Fruit fly (Drosophila melanogaster): ENCODE results near the gene Rab1.

Rab1 gene

dm6 chr3R:21263177-21263576 lies 5.7 kb downstream of the Rab1 start (continued):
- no peak for TF ChIP-seq vnd (GFP tag; IDR thresholded peaks at IDR 0.05; ENCODE audit: partially characterized antibody)
- peak; percentile 43 for TF ChIP-seq CoRest (tag; optimal IDR thresholded peaks at IDR 0.05)
- TF ChIP-seq luna (GFP tag; optimal IDR thresholded peaks at IDR 0.05), result no peak
- TF ChIP-seq Sry-δ (GFP tag; optimal IDR thresholded peaks at IDR 0.05), result no peak
- TF ChIP-seq CG11723 (GFP tag; optimal IDR thresholded peaks at IDR 0.05), result peak; percentile 20
- TF ChIP-seq pan (optimal IDR thresholded peaks at IDR 0.05), result no peak
- TF ChIP-seq pan (GFP tag; optimal IDR thresholded peaks at IDR 0.05 in 1 of 2, IDR thresholded peaks at IDR 0.05 in 1 of 2), result peak in 1 of 2 experiments; percentile 68
- no peak for TF ChIP-seq Usf (GFP tag; optimal IDR thresholded peaks at IDR 0.05)
- peak; percentile 43 for TF ChIP-seq CG10209 (GFP tag; optimal IDR thresholded peaks at IDR 0.05)
- no peak for TF ChIP-seq corto (GFP tag; optimal IDR thresholded peaks at IDR 0.05)
- TF ChIP-seq CG12391 (tag; optimal IDR thresholded peaks at IDR 0.05), result peak; percentile 35
- no peak for TF ChIP-seq esg (GFP tag; conservative IDR thresholded peaks at IDR 0.05)
- no peak for TF ChIP-seq CG8924 (tag; optimal IDR thresholded peaks at IDR 0.05)
- TF ChIP-seq cg (GFP tag; optimal IDR thresholded peaks at IDR 0.05), result peak; percentile 19
- no peak for TF ChIP-seq Atf3 (GFP tag; optimal IDR thresholded peaks at IDR 0.05)
- peak; percentile 1 for TF ChIP-seq CG17829 (tag; optimal IDR thresholded peaks at IDR 0.05)
- TF ChIP-seq Doc3 (GFP tag; IDR thresholded peaks at IDR 0.05; ENCODE audit: partially characterized antibody), result no peak
- TF ChIP-seq CG1647 (GFP tag; optimal IDR thresholded peaks at IDR 0.05), result no peak
- no peak for TF ChIP-seq ssp (GFP tag; IDR thresholded peaks at IDR 0.05)
- TF ChIP-seq Eip74EF (GFP tag; optimal IDR thresholded peaks at IDR 0.05), result no peak
- no peak for TF ChIP-seq fu2 (GFP tag; optimal IDR thresholded peaks at IDR 0.05)
- no peak for TF ChIP-seq Adf1 (GFP tag; IDR thresholded peaks at IDR 0.05)
- no peak for TF ChIP-seq CG7928 (GFP tag; optimal IDR thresholded peaks at IDR 0.05)
- TF ChIP-seq chm (GFP tag; IDR thresholded peaks at IDR 0.05), result peak; percentile 76
- no peak for TF ChIP-seq CG11560 (tag; IDR thresholded peaks at IDR 0.05)
- no peak for TF ChIP-seq CG17361 (GFP tag; IDR thresholded peaks at IDR 0.05)
- TF ChIP-seq CG8765 (GFP tag; IDR thresholded peaks at IDR 0.05), result no peak
- no peak for TF ChIP-seq sna (GFP tag; IDR thresholded peaks at IDR 0.05; ENCODE audit: partially characterized antibody)
- TF ChIP-seq CG7963 (GFP tag; IDR thresholded peaks at IDR 0.05; ENCODE audit: partially characterized antibody), result no peak
- TF ChIP-seq Elba2 (GFP tag; optimal IDR thresholded peaks at IDR 0.05), result no peak
- no peak for TF ChIP-seq CG4617 (GFP tag; optimal IDR thresholded peaks at IDR 0.05; ENCODE audit: borderline replicate concordance)
- peak; percentile 2 for TF ChIP-seq trh (GFP tag; optimal IDR thresholded peaks at IDR 0.05)
- no peak for TF ChIP-seq NC2β (GFP tag; optimal IDR thresholded peaks at IDR 0.05)
- no peak for TF ChIP-seq gro (GFP tag; optimal IDR thresholded peaks at IDR 0.05)
- no peak for TF ChIP-seq pho (GFP tag; optimal IDR thresholded peaks at IDR 0.05)
- no peak for TF ChIP-seq CG3838 (GFP tag; optimal IDR thresholded peaks at IDR 0.05)
- no peak for TF ChIP-seq stwl (tag; optimal IDR thresholded peaks at IDR 0.05)
- no peak for TF ChIP-seq Dfd (GFP tag; optimal IDR thresholded peaks at IDR 0.05)
- no peak for TF ChIP-seq CG12942 (GFP tag; optimal IDR thresholded peaks at IDR 0.05)
- TF ChIP-seq Nf-YC (tag; optimal IDR thresholded peaks at IDR 0.05), result no peak
- TF ChIP-seq CG3407 (GFP tag; optimal IDR thresholded peaks at IDR 0.05), result peak; percentile 47
- 0 out of 3 replicates have a peak, but pooled peaks have one; percentile 41 for TF ChIP-seq CG11695 (GFP tag; IDR thresholded peaks at IDR 0.05)
- TF ChIP-seq CG5180 (GFP tag; optimal IDR thresholded peaks at IDR 0.05), result no peak
- no peak for TF ChIP-seq CG9215 (GFP tag; IDR thresholded peaks at IDR 0.05)
- TF ChIP-seq CG6254 (GFP tag; optimal IDR thresholded peaks at IDR 0.05), result peak; percentile 26
- TF ChIP-seq Optix (GFP tag; IDR thresholded peaks at IDR 0.05), result peak; percentile 61; the same call in 2 of the 3 replicates
- TF ChIP-seq ci (GFP tag; IDR thresholded peaks at IDR 0.05), result peak; percentile 85
- no peak for TF ChIP-seq CG6683 (GFP tag; optimal IDR thresholded peaks at IDR 0.05)
- no peak for TF ChIP-seq Myb (GFP tag; optimal IDR thresholded peaks at IDR 0.05)
- TF ChIP-seq Antp (GFP tag; optimal IDR thresholded peaks at IDR 0.05), result no peak
- TF ChIP-seq lab (GFP tag; optimal IDR thresholded peaks at IDR 0.05), result peak; percentile 51

Data from whole organism, embryonic.